Fruit fly (Drosophila melanogaster): Measurements from ENCODE around the gene CG5846.

DNA sequence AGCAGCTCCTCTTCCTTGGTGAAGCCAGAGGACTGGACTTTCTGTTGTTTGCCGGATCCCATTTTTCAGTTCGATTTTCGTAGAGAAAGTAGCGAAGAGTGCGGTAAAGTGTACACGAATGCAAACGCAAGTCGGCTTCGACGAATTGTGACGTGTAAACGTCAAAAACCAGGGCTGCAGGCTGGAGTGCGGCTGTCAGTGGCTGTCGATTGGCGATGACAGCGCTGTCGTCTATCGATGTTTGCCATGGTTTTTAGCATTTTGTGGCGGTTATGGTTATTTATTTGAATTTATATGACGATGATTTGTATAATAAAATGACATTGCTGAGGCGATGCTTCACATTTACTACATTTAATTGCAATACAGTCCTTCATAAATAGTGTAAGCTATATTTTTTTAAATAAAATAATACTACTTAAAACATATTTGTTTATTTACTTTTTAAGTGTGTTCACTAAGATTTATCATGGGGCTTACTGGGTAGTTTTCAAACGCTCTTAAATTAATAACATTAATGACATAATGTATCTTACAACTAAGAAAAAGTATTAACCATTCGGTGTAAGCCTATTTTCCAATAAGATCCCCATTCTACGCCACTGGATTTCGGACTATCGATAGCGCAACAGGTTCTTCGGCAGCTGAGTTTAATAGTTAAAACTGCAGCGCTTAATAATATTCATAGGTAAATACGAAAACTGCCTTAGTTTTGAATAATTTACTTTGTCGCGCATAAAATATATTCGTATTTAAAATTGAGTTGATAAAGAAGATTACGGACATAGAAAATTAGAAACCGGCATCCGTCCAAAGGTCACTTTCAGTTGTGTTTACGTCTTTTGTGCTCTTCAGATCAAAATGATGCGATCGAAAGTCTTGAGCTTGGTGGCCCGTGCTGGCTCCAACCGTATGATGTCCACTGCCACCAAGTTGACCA is 38.7 kb downstream of the CG5846 start, which contains the start of the genes CG5885 and CG4598:
- no peak for TF ChIP-seq Sin3A (optimal IDR thresholded peaks at IDR 0.05)
- no peak for TF ChIP-seq Myc (optimal IDR thresholded peaks at IDR 0.05)
- TF ChIP-seq psq (optimal IDR thresholded peaks at IDR 0.05) = no peak
- no peak for TF ChIP-seq ttk (optimal IDR thresholded peaks at IDR 0.05)

All from Kc167 (cell line).